Worm (Caenorhabditis elegans): ENCODE measurements around the gene C18F10.2.

DNA sequence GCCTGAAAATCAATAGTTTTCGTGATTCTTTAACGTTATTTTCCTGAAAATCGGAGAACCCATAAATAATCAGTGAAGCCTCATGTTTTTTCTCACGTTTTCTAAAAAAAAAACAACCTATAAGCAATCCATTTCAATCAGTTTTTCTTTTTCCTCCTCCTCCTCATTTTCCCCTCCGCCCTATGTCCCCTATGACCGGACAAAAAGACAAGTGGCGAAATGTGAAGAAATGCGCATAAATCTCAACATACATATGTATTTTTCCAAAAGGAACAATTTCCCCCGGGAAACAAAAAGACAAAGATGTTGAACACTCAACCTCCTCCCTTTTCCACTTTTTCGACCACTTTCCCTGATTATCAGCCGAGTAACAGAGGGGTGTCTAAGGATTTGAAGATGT is 42.5 kb downstream of the C18F10.2 start:
- TF ChIP-seq hmbx-1 (tag; optimal IDR thresholded peaks at IDR 0.05) (no peak), ama-1 (optimal IDR thresholded peaks at IDR 0.05) (no peak), ceh-36 (tag; optimal IDR thresholded peaks at IDR 0.05) (no peak), flt-1 (GFP tag; IDR thresholded peaks at IDR 0.05) (no peak), sea-1 (GFP tag; conservative IDR thresholded peaks at IDR 0.05) (no peak), tra-4 (tag; optimal IDR thresholded peaks at IDR 0.05) (no peak), tbx-11 (GFP tag; IDR thresholded peaks at IDR 0.05) (no peak), scrt-1 (GFP tag; IDR thresholded peaks at IDR 0.05) (no peak), hmg-4 (GFP tag; optimal IDR thresholded peaks at IDR 0.05) (no peak), aly-1 (tag; optimal IDR thresholded peaks at IDR 0.05) (no peak), pes-1 (GFP tag; IDR thresholded peaks at IDR 0.05) (no peak)
